Fruit fly (Drosophila melanogaster): ENCODE measurements around the gene Vm32E.

DNA sequence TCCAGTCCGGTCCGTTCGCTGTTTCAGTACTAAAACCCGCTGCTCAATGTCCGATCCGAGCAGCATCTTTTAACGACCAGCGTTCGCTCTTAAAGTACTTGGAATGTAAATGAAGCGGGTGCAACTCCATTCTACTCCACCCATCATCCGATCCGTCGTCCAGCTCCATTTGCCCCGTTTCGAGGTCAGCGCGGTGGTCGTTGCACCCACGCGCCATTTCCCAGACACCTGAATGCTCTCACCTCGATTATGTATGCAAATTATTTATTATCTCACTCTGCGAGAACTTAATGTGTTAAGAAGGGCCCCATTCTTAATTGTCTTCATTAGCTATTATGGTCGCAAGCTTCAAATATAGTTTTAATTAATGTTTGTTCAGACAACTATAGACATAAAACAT lies 6.9 kb upstream of the Vm32E start:
- TF ChIP-seq toe (GFP tag; optimal IDR thresholded peaks at IDR 0.05): no peak
- no peak for TF ChIP-seq kay (GFP tag; ENCODE audit: borderline replicate concordance)
- no peak for TF ChIP-seq CG14711 (tag; optimal IDR thresholded peaks at IDR 0.05)
- no peak for TF ChIP-seq Mnt (GFP tag; optimal IDR thresholded peaks at IDR 0.05)
